Worm (Caenorhabditis elegans) whole organism, L4 larva: ENCODE measurements around the gene C37H5.13.

Experiments used
- fos-1 ChIP-seq: fragments of 150-350 bp; optimal IDR thresholded peaks from 2 replicates; lab custom pipeline; 2014; ENCODE audit warnings: missing biosample characterization, missing genetic modification characterization
- mxl-2 ChIP-seq: fragments of 200-800 bp; sonication (Bioruptor generic); conservative IDR thresholded peaks from 2 replicates; pipeline ENCODE4 v1.3.6; 2022; ENCODE audit warnings: missing genetic modification reagents, missing genetic modification characterization, missing compliant biosample characterization
- nhr-25 ChIP-seq: sonication (generic microtip); optimal IDR thresholded peaks from 2 replicates; lab custom pipeline; 2017; ENCODE audit warnings: missing genetic modification characterization, mild to moderate bottlenecking, missing compliant biosample characterization, antibody characterized with exemption, moderate library complexity, borderline replicate concordance; ENCODE audit not compliant: insufficient read depth
- nhr-28 ChIP-seq: fragments of 150-350 bp; optimal IDR thresholded peaks from 2 replicates; lab custom pipeline; 2014; ENCODE audit warnings: missing biosample characterization, missing genetic modification characterization
- skn-1 ChIP-seq: fragments of 150-350 bp; optimal IDR thresholded peaks from 2 replicates; lab custom pipeline; 2014; ENCODE audit warnings: missing biosample characterization, missing genetic modification characterization
- snpc-4 ChIP-seq: fragments of 150-350 bp; optimal IDR thresholded peaks from 2 replicates; lab custom pipeline; 2014; ENCODE audit warnings: missing biosample characterization, missing genetic modification characterization
- unc-62 ChIP-seq, 3 experiments: fragments of 150-350 bp in 1 of 3; sonication (generic microtip); optimal IDR thresholded peaks in 2 of 3; peaks in 1 of 3; 1 replicate in 1 of 3; 2 replicates in 2 of 3; lab custom pipeline; 2014 to 2017; ENCODE audit warnings: missing biosample characterization in 3 of 3, missing genetic modification characterization in 3 of 3, missing genetic modification reagents in 3 of 3, missing genotype in 1 of 3

- TF ChIP-seq fos-1 (tag; lab: Kevin White, UChicago): no peak
- no peak for TF ChIP-seq mxl-2 (GFP tag; lab: Robert Waterston, UW)
- no peak for TF ChIP-seq unc-62 (GFP tag; optimal IDR thresholded peaks at IDR 0.05 in 1 of 2; lab: Kevin White, UChicago)
- TF ChIP-seq unc-62 (tag; optimal IDR thresholded peaks at IDR 0.05; lab: Kevin White, UChicago): no peak
- TF ChIP-seq nhr-28: no peak
- TF ChIP-seq skn-1 (tag; lab: Kevin White, UChicago): no peak
- TF ChIP-seq snpc-4 (tag; lab: Kevin White, UChicago): no peak
- no peak for TF ChIP-seq nhr-25 (tag; lab: Kevin White, UChicago)
Observed at ce11 chrV:4851138-4851537, 11.6 kb downstream of the C37H5.13 start, which contains the start of gene nex-4.
